Fruit fly (Drosophila melanogaster) whole organism, embryonic: Measurements from ENCODE around the gene Ccz1.

ENCODE experiments used
- Asciz ChIP-seq: fragments of 200-800 bp; sonication (Bioruptor generic); optimal IDR thresholded peaks from 2 replicates; lab custom pipeline; 2017; ENCODE audit warnings: missing biosample characterization, mild to moderate bottlenecking, missing genetic modification characterization, missing genetic modification reagents
- Atf3 ChIP-seq: fragments of 200-800 bp; sonication (Bioruptor generic); optimal IDR thresholded peaks from 3 replicates; lab custom pipeline; 2016; ENCODE audit warnings: missing biosample characterization, missing genetic modification characterization
- C15 ChIP-seq: fragments of 200-800 bp; sonication (Bioruptor generic); IDR thresholded peaks from 3 replicates; pipeline ENCODE4 v1.3.6; 2022; ENCODE audit warnings: missing biosample characterization, missing genetic modification characterization
- CG10274 ChIP-seq: fragments of 200-800 bp; sonication (Bioruptor generic); optimal IDR thresholded peaks from 3 replicates; lab custom pipeline; 2017; ENCODE audit warnings: missing biosample characterization, mild to moderate bottlenecking, missing genetic modification characterization
- CG11504 ChIP-seq: fragments of 200-800 bp; sonication (Bioruptor generic); optimal IDR thresholded peaks from 3 replicates; lab custom pipeline; 2019; ENCODE audit warnings: missing biosample characterization, mild to moderate bottlenecking, missing genetic modification characterization, moderate library complexity
- CG12071 ChIP-seq: fragments of 200-800 bp; sonication (Bioruptor generic); optimal IDR thresholded peaks from 3 replicates; lab custom pipeline; 2018; ENCODE audit warnings: missing biosample characterization, mild to moderate bottlenecking, missing genetic modification characterization
- CG12155 ChIP-seq: fragments of 200-800 bp; sonication (Bioruptor generic); optimal IDR thresholded peaks from 3 replicates; lab custom pipeline; 2016; ENCODE audit warnings: missing biosample characterization, missing genetic modification characterization
- CG12744 ChIP-seq: fragments of 200-800 bp; sonication (Bioruptor generic); optimal IDR thresholded peaks from 2 replicates; lab custom pipeline; 2016; ENCODE audit warnings: missing biosample characterization, missing genetic modification characterization
- CG12769 ChIP-seq: fragments of 200-800 bp; sonication (Bioruptor generic); optimal IDR thresholded peaks from 2 replicates; lab custom pipeline; 2019; ENCODE audit warnings: missing biosample characterization, mild to moderate bottlenecking, missing genetic modification characterization, moderate library complexity
- CG13123 ChIP-seq: fragments of 200-800 bp; sonication (Bioruptor generic); optimal IDR thresholded peaks from 2 replicates; lab custom pipeline; 2016; ENCODE audit warnings: missing biosample characterization, missing genetic modification characterization
- CG13296 ChIP-seq: fragments of 200-800 bp; sonication (Bioruptor generic); optimal IDR thresholded peaks from 3 replicates; lab custom pipeline; 2018; ENCODE audit warnings: missing biosample characterization, mild to moderate bottlenecking, missing genetic modification characterization
- CG15696 ChIP-seq: fragments of 200-800 bp; sonication (Bioruptor generic); optimal IDR thresholded peaks from 2 replicates; lab custom pipeline; 2019; ENCODE audit warnings: missing biosample characterization, mild to moderate bottlenecking, missing genetic modification characterization, moderate library complexity
- CG17802 ChIP-seq: fragments of 200-800 bp; sonication (Bioruptor generic); optimal IDR thresholded peaks from 2 replicates; lab custom pipeline; 2018; ENCODE audit warnings: missing biosample characterization, mild to moderate bottlenecking, missing genetic modification characterization, moderate library complexity
- CG18262 ChIP-seq: fragments of 200-800 bp; optimal IDR thresholded peaks from 3 replicates; lab custom pipeline; 2019; ENCODE audit warnings: missing biosample characterization, mild to moderate bottlenecking, missing genetic modification characterization, moderate library complexity
- CG18476 ChIP-seq: fragments of 200-800 bp; sonication (Bioruptor generic); optimal IDR thresholded peaks from 2 replicates; lab custom pipeline; 2016; ENCODE audit warnings: missing biosample characterization, mild to moderate bottlenecking, missing genetic modification characterization
- CG18599 ChIP-seq: fragments of 200-800 bp; sonication (Bioruptor generic); optimal IDR thresholded peaks from 3 replicates; lab custom pipeline; 2017; ENCODE audit warnings: missing biosample characterization, missing genetic modification characterization, mild to moderate bottlenecking, moderate library complexity, missing genetic modification reagents
- CG2199 ChIP-seq: fragments of 200-800 bp; sonication (Bioruptor generic); IDR thresholded peaks from 3 replicates; pipeline ENCODE4 v1.3.6; 2022; ENCODE audit warnings: missing biosample characterization, missing genetic modification characterization
- CG2202 ChIP-seq: fragments of 200-800 bp; sonication (Bioruptor generic); optimal IDR thresholded peaks from 2 replicates; lab custom pipeline; 2018; ENCODE audit warnings: missing biosample characterization, mild to moderate bottlenecking, missing genetic modification characterization
- CG30403 ChIP-seq: fragments of 200-800 bp; sonication (Bioruptor generic); optimal IDR thresholded peaks from 3 replicates; lab custom pipeline; 2016; ENCODE audit warnings: missing biosample characterization, missing genetic modification characterization
- CG4282 ChIP-seq: fragments of 200-800 bp; sonication (Bioruptor generic); optimal IDR thresholded peaks from 2 replicates; lab custom pipeline; 2016; ENCODE audit warnings: missing biosample characterization, missing genetic modification characterization
- CG7271 ChIP-seq: fragments of 200-800 bp; sonication (Bioruptor generic); optimal IDR thresholded peaks from 2 replicates; lab custom pipeline; 2018; ENCODE audit warnings: missing biosample characterization, mild to moderate bottlenecking, missing genetic modification characterization, moderate library complexity
- CG7745 ChIP-seq: fragments of 200-800 bp; sonication (Bioruptor generic); optimal IDR thresholded peaks from 2 replicates; lab custom pipeline; 2018; ENCODE audit warnings: missing biosample characterization, mild to moderate bottlenecking, missing genetic modification characterization, moderate library complexity
- CG8290 ChIP-seq, 3 experiments: fragments of 200-800 bp; sonication (Bioruptor generic); optimal IDR thresholded peaks; 2 replicates each; lab custom pipeline; 2016 to 2019; ENCODE audit warnings: missing biosample characterization in 3 of 3, missing genetic modification characterization in 3 of 3, mild to moderate bottlenecking in 2 of 3, moderate library complexity in 1 of 3
- CG8478 ChIP-seq: fragments of >200 bp; optimal IDR thresholded peaks from 2 replicates; lab custom pipeline; 2018
- CG9876 ChIP-seq: fragments of 200-800 bp; sonication (Bioruptor generic); optimal IDR thresholded peaks from 2 replicates; lab custom pipeline; 2016; ENCODE audit warnings: missing biosample characterization, missing genetic modification characterization
- Eip74EF ChIP-seq, 2 experiments: fragments of 200-800 bp in 1 of 2; fragments of >200 bp in 1 of 2; sonication (Bioruptor generic) in 1 of 2; optimal IDR thresholded peaks; 2 replicates each; lab custom pipeline; 2017 to 2019; ENCODE audit warnings: missing biosample characterization in 2 of 2, missing genetic modification characterization in 2 of 2, mild to moderate bottlenecking in 1 of 2, moderate library complexity in 1 of 2
- Ets65A ChIP-seq: fragments of 200-800 bp; sonication (Bioruptor generic); peaks from one replicate; lab custom pipeline; 2016; ENCODE audit warnings: missing biosample characterization, missing genetic modification characterization
- Gug ChIP-seq: fragments of 200-800 bp; sonication (Bioruptor generic); IDR thresholded peaks from 4 replicates; pipeline ENCODE4 v1.3.6; 2022; ENCODE audit warnings: missing biosample characterization, missing genetic modification characterization
- Hsf ChIP-seq: fragments of 200-800 bp; sonication (Bioruptor generic); optimal IDR thresholded peaks from 3 replicates; lab custom pipeline; 2016; ENCODE audit warnings: missing biosample characterization, missing genetic modification characterization
- Kr ChIP-seq: fragments of 200-800 bp; sonication (Bioruptor generic); optimal IDR thresholded peaks from 2 replicates; lab custom pipeline; 2017; ENCODE audit warnings: missing biosample characterization, mild to moderate bottlenecking, missing genetic modification characterization
- MTF-1 ChIP-seq: fragments of 200-800 bp; sonication (Bioruptor generic); optimal IDR thresholded peaks from 2 replicates; lab custom pipeline; 2018; ENCODE audit warnings: missing biosample characterization, mild to moderate bottlenecking, missing genetic modification characterization, borderline replicate concordance
- NC2β ChIP-seq: fragments of 200-800 bp; sonication (Bioruptor generic); optimal IDR thresholded peaks from 2 replicates; lab custom pipeline; 2016; ENCODE audit warnings: missing biosample characterization, missing genetic modification characterization
- Ravus ChIP-seq: fragments of 200-800 bp; sonication (Bioruptor generic); IDR thresholded peaks from 2 replicates; pipeline ENCODE4 v1.3.6; 2022; ENCODE audit warnings: missing biosample characterization, missing genetic modification characterization
- Rfx ChIP-seq: fragments of 200-800 bp; sonication (Bioruptor generic); IDR thresholded peaks from 2 replicates; pipeline ENCODE4 v1.3.6; 2022; ENCODE audit warnings: missing biosample characterization, missing genetic modification characterization
- Sry-β ChIP-seq: fragments of 200-800 bp; sonication (Bioruptor generic); optimal IDR thresholded peaks from 2 replicates; lab custom pipeline; 2018; ENCODE audit warnings: missing biosample characterization, mild to moderate bottlenecking, missing genetic modification characterization, moderate library complexity
- bigmax ChIP-seq: fragments of 200-800 bp; sonication (Bioruptor generic); optimal IDR thresholded peaks from 2 replicates; lab custom pipeline; 2018; ENCODE audit warnings: missing biosample characterization, mild to moderate bottlenecking, missing genetic modification characterization
- emc ChIP-seq: fragments of 200-800 bp; sonication (Bioruptor generic); optimal IDR thresholded peaks from 2 replicates; lab custom pipeline; 2016; ENCODE audit warnings: missing biosample characterization, missing genetic modification characterization
- fru ChIP-seq: fragments of >200 bp; optimal IDR thresholded peaks from 2 replicates; lab custom pipeline; 2017
- fu2 ChIP-seq: fragments of 200-800 bp; sonication (Bioruptor generic); optimal IDR thresholded peaks from 2 replicates; lab custom pipeline; 2016; ENCODE audit warnings: missing biosample characterization, missing genetic modification characterization
- lab ChIP-seq: fragments of 200-800 bp; sonication (Bioruptor generic); optimal IDR thresholded peaks from 3 replicates; lab custom pipeline; 2017; ENCODE audit warnings: missing biosample characterization, missing genetic modification characterization, mild to moderate bottlenecking, moderate library complexity, missing genetic modification reagents
- row ChIP-seq: fragments of 200-800 bp; sonication (Bioruptor generic); IDR thresholded peaks from 3 replicates; pipeline ENCODE4 v1.3.6; 2022; ENCODE audit warnings: missing biosample characterization, missing genetic modification characterization
- shn ChIP-seq: fragments of 200-800 bp; sonication (Bioruptor generic); optimal IDR thresholded peaks from 3 replicates; lab custom pipeline; 2016; ENCODE audit warnings: missing biosample characterization, missing genetic modification characterization
- sima ChIP-seq: fragments of 200-800 bp; sonication (Bioruptor generic); optimal IDR thresholded peaks from 2 replicates; lab custom pipeline; 2016; ENCODE audit warnings: missing biosample characterization, missing genetic modification characterization
- stc ChIP-seq: fragments of 200-800 bp; sonication (Bioruptor generic); IDR thresholded peaks from 2 replicates; pipeline ENCODE4 v1.3.6; 2022; ENCODE audit warnings: missing biosample characterization, missing genetic modification characterization
- toy ChIP-seq: fragments of 200-800 bp; sonication (Bioruptor generic); IDR thresholded peaks from 2 replicates; pipeline ENCODE4 v1.3.6; 2022; ENCODE audit warnings: missing biosample characterization, missing genetic modification characterization
- ttk ChIP-seq: fragments of 200-800 bp; sonication (Bioruptor generic); IDR thresholded peaks from 2 replicates; pipeline ENCODE4 v2.1.2; 2022; ENCODE audit warnings: missing biosample characterization, missing genetic modification characterization
- tup ChIP-seq: fragments of 200-800 bp; sonication (Bioruptor generic); optimal IDR thresholded peaks from 2 replicates; lab custom pipeline; 2016; ENCODE audit warnings: missing biosample characterization, mild to moderate bottlenecking, missing genetic modification characterization, moderate library complexity
- vnd ChIP-seq: fragments of 200-800 bp; sonication (Bioruptor generic); IDR thresholded peaks from 3 replicates; pipeline ENCODE4 v1.3.6; 2022; ENCODE audit warnings: missing biosample characterization, missing genetic modification characterization; ENCODE audit not compliant: partially characterized antibody
- wdn ChIP-seq: fragments of 200-800 bp; sonication (Bioruptor generic); IDR thresholded peaks from 2 replicates; pipeline ENCODE4 v1.3.6; 2022; ENCODE audit warnings: missing biosample characterization, missing genetic modification characterization

The Ccz1 gene

DNA sequence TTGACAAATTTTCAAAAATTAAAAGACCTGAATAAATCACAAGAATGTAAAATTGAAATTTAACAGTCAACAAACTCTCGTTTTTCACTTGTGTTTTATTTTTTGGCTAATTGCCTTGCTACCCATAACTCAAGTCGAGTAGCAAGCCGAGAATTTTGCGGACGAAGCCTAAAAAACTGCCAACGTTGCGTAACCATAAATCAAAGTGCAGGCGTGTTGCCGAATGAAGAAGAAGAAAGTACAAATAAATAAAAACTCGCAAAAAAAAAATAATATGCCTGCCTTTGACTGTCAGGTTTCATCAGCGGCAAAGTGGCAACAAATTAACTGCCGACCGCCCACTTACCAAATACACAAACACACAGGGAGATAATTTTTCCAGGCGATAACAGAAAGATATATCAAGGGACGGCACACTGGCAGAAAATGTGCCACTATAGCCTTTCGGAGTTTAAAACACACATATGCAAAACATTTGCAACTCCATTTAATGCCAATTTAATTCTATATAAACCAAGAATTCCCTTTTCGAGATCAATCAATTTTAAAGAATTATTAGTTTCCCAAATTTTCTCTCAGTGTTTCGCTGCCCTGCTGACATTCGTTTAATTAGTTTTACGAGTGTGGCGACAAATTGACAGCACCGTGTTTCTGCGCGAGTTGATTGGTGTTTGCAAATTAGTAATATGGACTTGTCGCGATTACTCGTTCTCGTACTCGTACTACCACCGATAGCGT lies 29.4 kb upstream of the Ccz1 start (continued):
- TF ChIP-seq CG13296 (GFP tag; lab: Kevin White, UChicago) = peak; percentile 89
- peak; percentile 91 for TF ChIP-seq wdn (GFP tag; lab: Robert Waterston, UW)
- TF ChIP-seq bigmax (GFP tag; lab: Kevin White, UChicago) = no peak
- no peak for TF ChIP-seq CG18262
- peak; percentile 74 for TF ChIP-seq NC2β
- TF ChIP-seq CG30403 (GFP tag; lab: Kevin White, UChicago) = peak; percentile 85
- peak; percentile 50 for TF ChIP-seq CG15696
- peak; percentile 99 for TF ChIP-seq Ets65A
- TF ChIP-seq CG9876 (GFP tag; lab: Kevin White, UChicago) = peak; percentile 81
- TF ChIP-seq CG12071 (GFP tag; lab: Kevin White, UChicago) = peak; percentile 85
- TF ChIP-seq CG12769 (tag; lab: Kevin White, UChicago) = peak; percentile 97
- no peak for TF ChIP-seq CG7271 (tag; lab: Kevin White, UChicago)
- TF ChIP-seq lab (GFP tag; lab: Kevin White, UChicago) = peak; percentile 95
- peak; percentile 83 for TF ChIP-seq stc (GFP tag; lab: Robert Waterston, UW)
- TF ChIP-seq CG11504 (tag; lab: Kevin White, UChicago) = peak; percentile 88
- peak; percentile 78 for TF ChIP-seq toy
- TF ChIP-seq tup (GFP tag; lab: Kevin White, UChicago) = peak; percentile 73
- TF ChIP-seq vnd (GFP tag; lab: Robert Waterston, UW) = no peak
- no peak for TF ChIP-seq Kr (GFP tag; lab: Kevin White, UChicago)
- TF ChIP-seq Ravus (GFP tag; lab: Robert Waterston, UW) = peak; percentile 75
- TF ChIP-seq sima (GFP tag; lab: Kevin White, UChicago) = peak; percentile 33
- TF ChIP-seq Rfx = peak; percentile 95
- TF ChIP-seq Atf3 (GFP tag; lab: Kevin White, UChicago) = peak; percentile 64
- TF ChIP-seq row (GFP tag; lab: Robert Waterston, UW) = peak; percentile 95
- TF ChIP-seq Eip74EF (GFP tag; optimal IDR thresholded peaks at IDR 0.05; lab: Kevin White, UChicago) = peak in 1 of 2 experiments; percentile 37
- peak; percentile 88 for TF ChIP-seq Hsf (GFP tag; lab: Kevin White, UChicago)
- peak; percentile 87 for TF ChIP-seq emc (GFP tag; lab: Kevin White, UChicago)
- TF ChIP-seq CG2199 (GFP tag; lab: Robert Waterston, UW) = no peak
- TF ChIP-seq Sry-β (GFP tag; lab: Kevin White, UChicago) = no peak
- peak; percentile 72 for TF ChIP-seq CG13123
- TF ChIP-seq fu2 (GFP tag; lab: Kevin White, UChicago) = peak; percentile 90
- peak; percentile 97 for TF ChIP-seq CG18599 (GFP tag; lab: Kevin White, UChicago)
- no peak for TF ChIP-seq CG8478 (lab: Kevin White, UChicago)
- TF ChIP-seq CG17802 (tag; lab: Kevin White, UChicago) = peak; percentile 25
- TF ChIP-seq CG12155 (GFP tag; lab: Kevin White, UChicago) = peak; percentile 88
- peak; percentile 75 for TF ChIP-seq ttk (GFP tag; lab: Robert Waterston, UW)
- peak; percentile 55 for TF ChIP-seq shn
- TF ChIP-seq fru (lab: Kevin White, UChicago) = no peak
- peak; percentile 78 for TF ChIP-seq CG18476
- peak; percentile 65 for TF ChIP-seq Asciz (GFP tag; lab: Kevin White, UChicago)
- TF ChIP-seq CG2202 = peak; percentile 5
- peak; percentile 72 for TF ChIP-seq CG4282 (GFP tag; lab: Kevin White, UChicago)
- no peak for TF ChIP-seq CG8290 (GFP tag; optimal IDR thresholded peaks at IDR 0.05; lab: Kevin White, UChicago)
- peak in 1 of 2 experiments; percentile 95 for TF ChIP-seq CG8290 (tag; optimal IDR thresholded peaks at IDR 0.05; lab: Kevin White, UChicago)
- peak; percentile 77 for TF ChIP-seq CG12744 (GFP tag; lab: Kevin White, UChicago)
- TF ChIP-seq Gug (GFP tag; lab: Robert Waterston, UW) = peak; percentile 81
- TF ChIP-seq C15 (GFP tag; lab: Robert Waterston, UW) = peak; percentile 72; the same call in 1 of the 3 replicates
- TF ChIP-seq CG7745 = no peak
- peak; percentile 67 for TF ChIP-seq MTF-1 (GFP tag; lab: Kevin White, UChicago)
- TF ChIP-seq CG10274 (GFP tag; lab: Kevin White, UChicago) = peak; percentile 65
